Fruit fly (Drosophila melanogaster): ENCODE measurements around the gene mei-9.

dm6 chrX:4329357-4329756 is 10.8 kb upstream of the mei-9 start, which contains the start of gene CG12693:
- TF ChIP-seq sob (GFP tag; IDR thresholded peaks at IDR 0.05), result no peak
- TF ChIP-seq NFAT (GFP tag; IDR thresholded peaks at IDR 0.05), result no peak
- TF ChIP-seq Dip3 (GFP tag; optimal IDR thresholded peaks at IDR 0.05), result no peak
- no peak for TF ChIP-seq Adf1 (GFP tag; IDR thresholded peaks at IDR 0.05)
- no peak for TF ChIP-seq Dbx (GFP tag; IDR thresholded peaks at IDR 0.05)
- TF ChIP-seq Tbp (GFP tag; optimal IDR thresholded peaks at IDR 0.05), result no peak
- TF ChIP-seq Mes4 (GFP tag; optimal IDR thresholded peaks at IDR 0.05), result no peak
